Fruit fly (Drosophila melanogaster) whole organism, adult: ENCODE data around the gene CG17141.

Experiments
- CG11617 ChIP-seq: fragments of 200-800 bp; sonication (Bioruptor generic); optimal IDR thresholded peaks from 2 replicates; lab custom pipeline; 2017; ENCODE audit warnings: mild to moderate bottlenecking, missing biosample characterization, missing genetic modification reagents, missing genetic modification characterization
- CG5204 ChIP-seq: fragments of 200-800 bp; sonication (Bioruptor generic); optimal IDR thresholded peaks from 2 replicates; lab custom pipeline; 2016; ENCODE audit warnings: missing biosample characterization, missing genetic modification characterization
- CG7045 ChIP-seq: fragments of 200-800 bp; sonication (Bioruptor generic); optimal IDR thresholded peaks from 2 replicates; lab custom pipeline; 2017; ENCODE audit warnings: missing biosample characterization, mild to moderate bottlenecking, missing genetic modification characterization
- CG7101 ChIP-seq: fragments of 200-800 bp; sonication (Bioruptor generic); optimal IDR thresholded peaks from 2 replicates; lab custom pipeline; 2018; ENCODE audit warnings: missing biosample characterization, mild to moderate bottlenecking, missing genetic modification characterization, moderate library complexity
- Clk ChIP-seq: fragments of 200-800 bp; sonication (Bioruptor generic); optimal IDR thresholded peaks from 2 replicates; lab custom pipeline; 2017; ENCODE audit warnings: missing biosample characterization, missing genetic modification characterization
- bab1 ChIP-seq: fragments of 200-800 bp; sonication (Bioruptor generic); optimal IDR thresholded peaks from 3 replicates; lab custom pipeline; 2019; ENCODE audit warnings: missing biosample characterization, mild to moderate bottlenecking, missing genetic modification characterization, moderate library complexity
- cic ChIP-seq: fragments of 200-800 bp; sonication (Bioruptor generic); optimal IDR thresholded peaks from 2 replicates; lab custom pipeline; 2017; ENCODE audit warnings: missing biosample characterization, mild to moderate bottlenecking, missing genetic modification characterization, moderate library complexity
- kay ChIP-seq: fragments of 200-800 bp; sonication (Bioruptor generic); peaks from one replicate; lab custom pipeline; 2016; ENCODE audit warnings: missing biosample characterization, missing genetic modification characterization, borderline replicate concordance

dm6 chr3R:22752929-22753328, 5.5 kb upstream of the CG17141 start:
- TF ChIP-seq bab1 (GFP tag; lab: Kevin White, UChicago) = no peak
- TF ChIP-seq CG5204 (GFP tag; lab: Kevin White, UChicago) = no peak
- no peak for TF ChIP-seq CG11617 (GFP tag; lab: Kevin White, UChicago)
- TF ChIP-seq cic (GFP tag; lab: Kevin White, UChicago) = no peak
- TF ChIP-seq kay (GFP tag; lab: Kevin White, UChicago) = no peak
- no peak for TF ChIP-seq CG7101
- TF ChIP-seq Clk (GFP tag; lab: Kevin White, UChicago) = no peak
- no peak for TF ChIP-seq CG7045 (GFP tag; lab: Kevin White, UChicago)
